Worm (Caenorhabditis elegans) whole organism, midembryonic: ENCODE data around the gene F55B12.2.

ENCODE experiments used
- T22C8.4 ChIP-seq: fragments of 200-800 bp; sonication (Bioruptor generic); IDR thresholded peaks from 2 replicates; pipeline ENCODE4 v1.3.6; 2022; ENCODE audit warnings: missing genetic modification characterization, missing compliant biosample characterization
- cog-1 ChIP-seq: sonication (generic microtip); optimal IDR thresholded peaks from 2 replicates; lab custom pipeline; 2016; ENCODE audit warnings: missing genetic modification characterization, missing compliant biosample characterization
- flt-1 ChIP-seq: fragments of 200-800 bp; sonication (Bioruptor generic); IDR thresholded peaks from 2 replicates; pipeline ENCODE4 v1.3.6; 2022; ENCODE audit warnings: missing genetic modification characterization, missing compliant biosample characterization
- klf-2 ChIP-seq: fragments of 200-800 bp; sonication (Bioruptor generic); conservative IDR thresholded peaks from 2 replicates; pipeline ENCODE4 v1.3.6; 2022; ENCODE audit warnings: missing genetic modification reagents, missing genetic modification characterization, missing compliant biosample characterization
- med-1 ChIP-seq: sonication (generic microtip); optimal IDR thresholded peaks from 2 replicates; lab custom pipeline; 2017; ENCODE audit warnings: missing genetic modification characterization, mild to moderate bottlenecking, missing compliant biosample characterization, antibody characterized with exemption, missing genetic modification reagents; ENCODE audit not compliant: insufficient read depth
- ref-1 ChIP-seq: fragments of 200-800 bp; sonication (Bioruptor generic); conservative IDR thresholded peaks from 2 replicates; pipeline ENCODE4 v1.3.6; 2022; ENCODE audit warnings: missing genetic modification reagents, missing genetic modification characterization, missing compliant biosample characterization
- tab-1 ChIP-seq: fragments of 200-800 bp; sonication (Bioruptor generic); IDR thresholded peaks from 2 replicates; pipeline ENCODE4 v1.3.6; 2022; ENCODE audit warnings: missing genetic modification characterization, missing compliant biosample characterization
- ztf-23 ChIP-seq: fragments of 200-800 bp; sonication (Bioruptor generic); IDR thresholded peaks from 2 replicates; pipeline ENCODE4 v1.3.6; 2022; ENCODE audit warnings: missing genetic modification reagents, missing genetic modification characterization, missing compliant biosample characterization
- ztf-29 ChIP-seq: fragments of 200-800 bp; sonication (Bioruptor generic); IDR thresholded peaks from 2 replicates; pipeline ENCODE4 v1.3.6; 2022; ENCODE audit warnings: missing genetic modification reagents, missing genetic modification characterization, missing compliant biosample characterization

The F55B12.2 gene

ce11 chrV:13816877-13817276, at the start of gene F55B12.2:
F55B12.2 (minus strand) TSS chrV:13816977.
- TF ChIP-seq ztf-29 (no peak), flt-1 (GFP tag; lab: Robert Waterston, UW) (no peak), T22C8.4 (GFP tag; lab: Robert Waterston, UW) (no peak), klf-2 (GFP tag; lab: Robert Waterston, UW) (no peak), tab-1 (GFP tag; lab: Robert Waterston, UW) (no peak)

ce11 chrV:13866353-13866752, 49.6 kb upstream of the F55B12.2 start, which contains the start of gene nhr-175:
nhr-175 (plus strand) TSS chrV:13866691.
- no peak for TF ChIP-seq tab-1 (GFP tag; lab: Robert Waterston, UW)
- no peak for TF ChIP-seq ref-1 (GFP tag; lab: Robert Waterston, UW)
- TF ChIP-seq ztf-29: no peak
- TF ChIP-seq ztf-23 (GFP tag; lab: Robert Waterston, UW): no peak
- TF ChIP-seq med-1: no peak
- no peak for TF ChIP-seq cog-1 (tag; lab: Kevin White, UChicago)
- TF ChIP-seq flt-1 (GFP tag; lab: Robert Waterston, UW): no peak
- no peak for TF ChIP-seq klf-2 (GFP tag; lab: Robert Waterston, UW)
- no peak for TF ChIP-seq T22C8.4 (GFP tag; lab: Robert Waterston, UW)

- no peak for TF ChIP-seq klf-2 (GFP tag; lab: Robert Waterston, UW)
- no peak for TF ChIP-seq ref-1 (GFP tag; lab: Robert Waterston, UW)
- no peak for TF ChIP-seq ztf-29
- no peak for TF ChIP-seq T22C8.4 (GFP tag; lab: Robert Waterston, UW)
- no peak for TF ChIP-seq flt-1 (GFP tag; lab: Robert Waterston, UW)
- no peak for TF ChIP-seq ztf-23 (GFP tag; lab: Robert Waterston, UW)
- no peak for TF ChIP-seq cog-1 (tag; lab: Kevin White, UChicago)
These were observed 46.9 kb upstream of the F55B12.2 start for ce11 chrV:13863700-13864099.

- TF ChIP-seq klf-2 (GFP tag; lab: Robert Waterston, UW): no peak
- TF ChIP-seq ref-1 (GFP tag; lab: Robert Waterston, UW): no peak
- TF ChIP-seq ztf-23 (GFP tag; lab: Robert Waterston, UW): no peak
- no peak for TF ChIP-seq med-1
These were observed 45.7 kb upstream of the F55B12.2 start, which contains the start of gene srx-137 for ce11 chrV:13862505-13862904. srx-137 (plus strand) TSS chrV:13862805.

ce11 chrV:13858906-13859305, 42.1 kb upstream of the F55B12.2 start, which contains the start of gene srx-135:
srx-135 (plus strand) TSS chrV:13859206.
- TF ChIP-seq ztf-23 (GFP tag; lab: Robert Waterston, UW) (no peak), ztf-29 (no peak), T22C8.4 (GFP tag; lab: Robert Waterston, UW) (no peak), ref-1 (GFP tag; lab: Robert Waterston, UW) (no peak), klf-2 (GFP tag; lab: Robert Waterston, UW) (no peak), cog-1 (tag; lab: Kevin White, UChicago) (no peak), tab-1 (GFP tag; lab: Robert Waterston, UW) (no peak), med-1 (no peak)

ce11 chrV:13857132-13857531, 40.4 kb upstream of the F55B12.2 start, which contains the start of gene srx-136:
srx-136 (plus strand) TSS chrV:13857432.
- TF ChIP-seq cog-1 (tag; lab: Kevin White, UChicago): no peak
- TF ChIP-seq tab-1 (GFP tag; lab: Robert Waterston, UW): no peak
- TF ChIP-seq med-1: no peak
- no peak for TF ChIP-seq klf-2 (GFP tag; lab: Robert Waterston, UW)
- no peak for TF ChIP-seq flt-1 (GFP tag; lab: Robert Waterston, UW)
- no peak for TF ChIP-seq ref-1 (GFP tag; lab: Robert Waterston, UW)
- no peak for TF ChIP-seq T22C8.4 (GFP tag; lab: Robert Waterston, UW)
- no peak for TF ChIP-seq ztf-29
- no peak for TF ChIP-seq ztf-23 (GFP tag; lab: Robert Waterston, UW)

ce11 chrV:13856376-13856775, 39.6 kb upstream of the F55B12.2 start, which contains the start of gene srx-134:
srx-134 (minus strand) TSS chrV:13856476.
- no peak for TF ChIP-seq klf-2 (GFP tag; lab: Robert Waterston, UW)
- TF ChIP-seq tab-1 (GFP tag; lab: Robert Waterston, UW): no peak
- no peak for TF ChIP-seq ztf-29
- no peak for TF ChIP-seq cog-1 (tag; lab: Kevin White, UChicago)
- TF ChIP-seq med-1: no peak
- TF ChIP-seq flt-1 (GFP tag; lab: Robert Waterston, UW): no peak
- no peak for TF ChIP-seq T22C8.4 (GFP tag; lab: Robert Waterston, UW)

ce11 chrV:13854306-13854705, 37.5 kb upstream of the F55B12.2 start, which contains the start of gene ttr-21:
ttr-21 (minus strand) TSS chrV:13854405.
- TF ChIP-seq flt-1 (GFP tag; lab: Robert Waterston, UW) (no peak), ztf-23 (GFP tag; lab: Robert Waterston, UW) (no peak), tab-1 (GFP tag; lab: Robert Waterston, UW) (no peak), ref-1 (GFP tag; lab: Robert Waterston, UW) (no peak), klf-2 (GFP tag; lab: Robert Waterston, UW) (no peak), med-1 (no peak), ztf-29 (no peak), T22C8.4 (GFP tag; lab: Robert Waterston, UW) (no peak), cog-1 (tag; lab: Kevin White, UChicago) (no peak)

ce11 chrV:13850170-13850569, 33.4 kb upstream of the F55B12.2 start, which contains the start of gene hpx-2:
hpx-2 (plus strand) TSS chrV:13850470.
- no peak for TF ChIP-seq cog-1 (tag; lab: Kevin White, UChicago)
- no peak for TF ChIP-seq tab-1 (GFP tag; lab: Robert Waterston, UW)

ce11 chrV:13848379-13848778, 31.6 kb upstream of the F55B12.2 start, which contains the start of gene srx-133:
srx-133 (plus strand) TSS chrV:13848679.
- TF ChIP-seq ref-1 (GFP tag; lab: Robert Waterston, UW) (no peak), ztf-29 (no peak), klf-2 (GFP tag; lab: Robert Waterston, UW) (no peak), cog-1 (tag; lab: Kevin White, UChicago) (no peak), flt-1 (GFP tag; lab: Robert Waterston, UW) (no peak), T22C8.4 (GFP tag; lab: Robert Waterston, UW) (no peak), med-1 (no peak), tab-1 (GFP tag; lab: Robert Waterston, UW) (no peak), ztf-23 (GFP tag; lab: Robert Waterston, UW) (no peak)
